Worm (Caenorhabditis elegans): ENCODE measurements around the gene T02D1.8.

- TF ChIP-seq pha-4 (tag; optimal IDR thresholded peaks at IDR 0.05), result no peak
- no peak for TF ChIP-seq pha-2 (tag; optimal IDR thresholded peaks at IDR 0.05)
- no peak for TF ChIP-seq che-1 (tag; optimal IDR thresholded peaks at IDR 0.05)
- no peak for TF ChIP-seq ets-4 (tag; optimal IDR thresholded peaks at IDR 0.05)
- TF ChIP-seq nfya-1 (tag; optimal IDR thresholded peaks at IDR 0.05), result no peak
- TF ChIP-seq sox-2 (GFP tag; IDR thresholded peaks at IDR 0.05), result no peak
- no peak for TF ChIP-seq fkh-6 (tag; optimal IDR thresholded peaks at IDR 0.05)
- TF ChIP-seq C08G9.2 (tag; optimal IDR thresholded peaks at IDR 0.05), result no peak
Observed at ce11 chrIV:17367294-17367693, 20.0 kb downstream of the T02D1.8 start, which contains the start of gene zipt-17.

Data from whole organism, late embryonic.